Fruit fly (Drosophila melanogaster): Measurements from ENCODE around the gene CG18273.

The CG18273 gene

DNA sequence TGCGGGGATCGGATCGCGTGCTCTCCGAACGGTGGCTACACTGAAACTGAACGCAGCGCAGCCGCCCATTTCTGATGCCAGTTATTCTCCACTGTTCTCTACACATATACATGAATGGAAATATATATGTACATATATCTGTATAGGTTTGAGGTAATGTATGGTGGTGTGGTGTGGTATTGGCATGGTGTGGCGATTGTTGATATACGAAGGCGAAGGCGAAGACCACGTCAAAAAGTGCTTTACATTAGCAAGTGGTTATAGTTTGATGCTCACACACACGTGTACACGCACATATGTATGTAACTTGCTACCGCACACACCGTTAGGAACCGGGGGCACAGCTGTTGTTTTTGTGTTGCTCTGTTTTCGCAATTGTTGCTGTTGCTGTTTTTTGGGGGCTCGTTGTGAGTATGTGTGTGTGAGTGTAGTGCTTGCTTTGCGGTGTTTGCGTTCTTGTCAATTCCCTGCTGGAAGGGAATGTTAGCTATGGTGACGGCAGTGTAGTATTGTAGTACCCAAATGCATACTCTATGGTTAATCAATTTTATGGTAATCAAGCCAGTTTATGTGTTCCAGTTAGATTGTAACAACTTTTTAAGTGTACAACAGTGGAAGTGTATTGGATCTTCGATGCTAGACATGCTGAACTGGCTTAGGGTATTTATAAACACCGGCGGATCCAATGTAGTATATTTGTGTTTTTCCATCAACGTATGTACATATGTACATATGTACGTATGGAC is 6.2 kb upstream of the CG18273 start, which contains the start of gene CG17896 (continued):
- TF ChIP-seq CG8924 (tag; optimal IDR thresholded peaks at IDR 0.05) = peak; percentile 98
- peak; percentile 97 for TF ChIP-seq CG14667 (GFP tag; IDR thresholded peaks at IDR 0.05)
- peak; percentile 92 for TF ChIP-seq onecut (GFP tag; IDR thresholded peaks at IDR 0.05)
- peak; percentile 98 for TF ChIP-seq CG9817 (tag; optimal IDR thresholded peaks at IDR 0.05)
- peak; percentile 98 for TF ChIP-seq maf-S (GFP tag; optimal IDR thresholded peaks at IDR 0.05)
- TF ChIP-seq BtbVII (GFP tag; optimal IDR thresholded peaks at IDR 0.05) = peak; percentile 97
- peak; percentile 98 for TF ChIP-seq her (GFP tag; optimal IDR thresholded peaks at IDR 0.05)
- peak; percentile 96 for TF ChIP-seq CG16815 (GFP tag; optimal IDR thresholded peaks at IDR 0.05)
- TF ChIP-seq H2.0 (GFP tag; IDR thresholded peaks at IDR 0.05) = peak; percentile 97
- TF ChIP-seq Stat92E (GFP tag; optimal IDR thresholded peaks at IDR 0.05) = peak in 1 of 3 experiments; percentile 13
- TF ChIP-seq CG33557 (GFP tag; optimal IDR thresholded peaks at IDR 0.05) = peak; percentile 70
- peak; percentile 91 for TF ChIP-seq croc (GFP tag; conservative IDR thresholded peaks at IDR 0.05)
- peak; percentile 95 for TF ChIP-seq Hand (GFP tag; optimal IDR thresholded peaks at IDR 0.05)
- TF ChIP-seq sens-2 (GFP tag; IDR thresholded peaks at IDR 0.05) = peak; percentile 89
- peak; percentile 96 for TF ChIP-seq otp (GFP tag; IDR thresholded peaks at IDR 0.05)
- TF ChIP-seq Mad (GFP tag; optimal IDR thresholded peaks at IDR 0.05) = peak; percentile 97
- peak; percentile 98 for TF ChIP-seq CG32772 (GFP tag; IDR thresholded peaks at IDR 0.05)
- peak; percentile 98 for TF ChIP-seq PHDP (tag; optimal IDR thresholded peaks at IDR 0.05)
- TF ChIP-seq NfI (GFP tag; optimal IDR thresholded peaks at IDR 0.05) = peak; percentile 97
- TF ChIP-seq zen2 (GFP tag; IDR thresholded peaks at IDR 0.05; ENCODE audit: partially characterized antibody) = no peak
- TF ChIP-seq twi (tag; optimal IDR thresholded peaks at IDR 0.05) = peak; percentile 89
- peak; percentile 99 for TF ChIP-seq CG16779 (GFP tag; IDR thresholded peaks at IDR 0.05)
- peak; percentile 93 for TF ChIP-seq CkIIα-i1 (GFP tag; IDR thresholded peaks at IDR 0.05)
- peak; percentile 99 for TF ChIP-seq Dbx (GFP tag; IDR thresholded peaks at IDR 0.05)
- peak; percentile 92 for TF ChIP-seq odd (GFP tag; optimal IDR thresholded peaks at IDR 0.05)
- peak; percentile 98 for TF ChIP-seq pum (GFP tag; optimal IDR thresholded peaks at IDR 0.05)
- TF ChIP-seq Trl (optimal IDR thresholded peaks at IDR 0.05) = peak in 1 of 2 experiments; percentile 46
- TF ChIP-seq Trl (GFP tag; optimal IDR thresholded peaks at IDR 0.05) = peak; percentile 99
- peak; percentile 94 for TF ChIP-seq Lim3 (GFP tag; IDR thresholded peaks at IDR 0.05)
- peak; percentile 96 for TF ChIP-seq CG7556 (GFP tag; optimal IDR thresholded peaks at IDR 0.05)
- TF ChIP-seq dysf (GFP tag; IDR thresholded peaks at IDR 0.05) = peak; percentile 99
- TF ChIP-seq E2f2 (GFP tag; IDR thresholded peaks at IDR 0.05) = peak; percentile 80
- peak; percentile 98 for TF ChIP-seq Xbp1 (GFP tag; optimal IDR thresholded peaks at IDR 0.05)
- TF ChIP-seq so (GFP tag; IDR thresholded peaks at IDR 0.05) = peak; percentile 97
- TF ChIP-seq CG10321 (GFP tag; IDR thresholded peaks at IDR 0.05) = peak; percentile 80
- TF ChIP-seq CG34376 (GFP tag; optimal IDR thresholded peaks at IDR 0.05) = peak; percentile 91
- peak; percentile 99 for TF ChIP-seq HLH54F (GFP tag; optimal IDR thresholded peaks at IDR 0.05)
- TF ChIP-seq CG6813 (GFP tag; optimal IDR thresholded peaks at IDR 0.05) = peak; percentile 97
- TF ChIP-seq CG7372 (GFP tag; IDR thresholded peaks at IDR 0.05) = peak; percentile 98
- peak; percentile 86 for TF ChIP-seq CG6254 (GFP tag; optimal IDR thresholded peaks at IDR 0.05)
- TF ChIP-seq CG6791 (GFP tag; IDR thresholded peaks at IDR 0.05; ENCODE audit: partially characterized antibody) = no peak
- TF ChIP-seq Vsx1 (GFP tag; optimal IDR thresholded peaks at IDR 0.05) = peak; percentile 91
- TF ChIP-seq Sox102F (GFP tag; optimal IDR thresholded peaks at IDR 0.05) = peak; percentile 97
- TF ChIP-seq CG7928 (GFP tag; optimal IDR thresholded peaks at IDR 0.05) = peak; percentile 83
- TF ChIP-seq HmgD (GFP tag; optimal IDR thresholded peaks at IDR 0.05) = peak; percentile 98
- no peak for TF ChIP-seq hth (optimal IDR thresholded peaks at IDR 0.05)
- TF ChIP-seq CG12219 (GFP tag; optimal IDR thresholded peaks at IDR 0.05) = peak; percentile 98
- peak; percentile 97 for TF ChIP-seq CG4730 (GFP tag; IDR thresholded peaks at IDR 0.05)
- TF ChIP-seq Usf (GFP tag; optimal IDR thresholded peaks at IDR 0.05) = peak; percentile 97
- peak; percentile 89 for TF ChIP-seq ap (GFP tag; IDR thresholded peaks at IDR 0.05)

All from whole organism, embryonic.